Worm (Caenorhabditis elegans) whole organism, midembryonic: ENCODE data around the gene C06A1.3.

ENCODE experiments used
- T22C8.4 ChIP-seq: fragments of 200-800 bp; sonication (Bioruptor generic); IDR thresholded peaks from 2 replicates; pipeline ENCODE4 v1.3.6; 2022; ENCODE audit warnings: missing genetic modification characterization, missing compliant biosample characterization
- cog-1 ChIP-seq: sonication (generic microtip); optimal IDR thresholded peaks from 2 replicates; lab custom pipeline; 2016; ENCODE audit warnings: missing genetic modification characterization, missing compliant biosample characterization
- klf-2 ChIP-seq: fragments of 200-800 bp; sonication (Bioruptor generic); conservative IDR thresholded peaks from 2 replicates; pipeline ENCODE4 v1.3.6; 2022; ENCODE audit warnings: missing genetic modification reagents, missing genetic modification characterization, missing compliant biosample characterization
- med-1 ChIP-seq: sonication (generic microtip); optimal IDR thresholded peaks from 2 replicates; lab custom pipeline; 2017; ENCODE audit warnings: missing genetic modification characterization, mild to moderate bottlenecking, missing compliant biosample characterization, antibody characterized with exemption, missing genetic modification reagents; ENCODE audit not compliant: insufficient read depth
- tab-1 ChIP-seq: fragments of 200-800 bp; sonication (Bioruptor generic); IDR thresholded peaks from 2 replicates; pipeline ENCODE4 v1.3.6; 2022; ENCODE audit warnings: missing genetic modification characterization, missing compliant biosample characterization
- ztf-29 ChIP-seq: fragments of 200-800 bp; sonication (Bioruptor generic); IDR thresholded peaks from 2 replicates; pipeline ENCODE4 v1.3.6; 2022; ENCODE audit warnings: missing genetic modification reagents, missing genetic modification characterization, missing compliant biosample characterization

DNA sequence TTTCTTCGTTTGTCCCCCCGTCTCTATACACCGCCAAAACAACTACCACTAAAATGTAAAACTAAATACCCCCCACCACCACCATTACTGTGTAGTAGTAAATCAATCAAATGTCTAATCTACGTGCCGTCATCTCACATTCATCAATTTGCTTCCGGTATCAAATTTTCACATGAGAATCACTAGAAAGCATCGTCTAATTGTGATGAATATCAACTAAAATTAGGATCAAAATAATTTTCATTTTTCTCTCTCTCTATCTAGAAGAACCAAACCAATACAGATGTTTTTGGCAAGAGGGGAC lies 25.3 kb upstream of the C06A1.3 start:
- no peak for TF ChIP-seq med-1 (GFP tag; lab: Kevin White, UChicago)
- no peak for TF ChIP-seq ztf-29 (GFP tag; lab: Robert Waterston, UW)
- TF ChIP-seq cog-1, result no peak
- TF ChIP-seq tab-1 (GFP tag; lab: Robert Waterston, UW), result no peak
- no peak for TF ChIP-seq klf-2 (GFP tag; lab: Robert Waterston, UW)
- TF ChIP-seq T22C8.4 (GFP tag; lab: Robert Waterston, UW), result no peak
